Worm (Caenorhabditis elegans): ENCODE results near the gene ham-2.

- TF ChIP-seq pha-4 (tag; optimal IDR thresholded peaks at IDR 0.05) (no peak), pha-2 (tag; optimal IDR thresholded peaks at IDR 0.05) (no peak), lin-11 (tag; optimal IDR thresholded peaks at IDR 0.05) (no peak), rnt-1 (tag; optimal IDR thresholded peaks at IDR 0.05) (no peak), nhr-11 (tag; optimal IDR thresholded peaks at IDR 0.05) (no peak), C38D4.7 (GFP tag; optimal IDR thresholded peaks at IDR 0.05) (no peak), ceh-6 (GFP tag; optimal IDR thresholded peaks at IDR 0.05) (no peak), elt-4 (tag; optimal IDR thresholded peaks at IDR 0.05) (no peak), ceh-18 (tag; optimal IDR thresholded peaks at IDR 0.05) (no peak), ceh-30 (tag; optimal IDR thresholded peaks at IDR 0.05) (no peak), madf-2 (tag; optimal IDR thresholded peaks at IDR 0.05) (no peak)
Measured at ce11 chrX:4588462-4588861, 34.0 kb downstream of the ham-2 start, which contains the start of gene lnp-1.
